Fruit fly (Drosophila melanogaster) whole organism, adult: ENCODE results near the gene CG9951.

ENCODE experiments used
- CG11617 ChIP-seq: fragments of 200-800 bp; sonication (Bioruptor generic); optimal IDR thresholded peaks from 2 replicates; lab custom pipeline; 2017; ENCODE audit warnings: mild to moderate bottlenecking, missing biosample characterization, missing genetic modification reagents, missing genetic modification characterization
- CG12768 ChIP-seq: fragments of 200-800 bp; sonication (Bioruptor generic); optimal IDR thresholded peaks from 2 replicates; lab custom pipeline; 2017; ENCODE audit warnings: missing biosample characterization, missing genetic modification characterization, mild to moderate bottlenecking, moderate library complexity, missing genetic modification reagents
- CG1620 ChIP-seq: fragments of 200-800 bp; sonication (Bioruptor generic); optimal IDR thresholded peaks from 2 replicates; lab custom pipeline; 2016; ENCODE audit warnings: missing biosample characterization, missing genetic modification characterization
- CG33017 ChIP-seq: fragments of 200-800 bp; sonication (Bioruptor generic); optimal IDR thresholded peaks from 2 replicates; lab custom pipeline; 2018; ENCODE audit warnings: missing biosample characterization, mild to moderate bottlenecking, missing genetic modification characterization, moderate library complexity
- Crg-1 ChIP-seq: fragments of 200-800 bp; sonication (Bioruptor generic); optimal IDR thresholded peaks from 2 replicates; lab custom pipeline; 2016; ENCODE audit warnings: missing biosample characterization, missing genetic modification characterization
- cic ChIP-seq: fragments of 200-800 bp; sonication (Bioruptor generic); optimal IDR thresholded peaks from 2 replicates; lab custom pipeline; 2017; ENCODE audit warnings: missing biosample characterization, mild to moderate bottlenecking, missing genetic modification characterization, moderate library complexity
- cnc ChIP-seq, 2 experiments: fragments of >200 bp; optimal IDR thresholded peaks; 2 replicates each; lab custom pipeline; 2017
- ovo ChIP-seq: fragments of 200-800 bp; sonication (Bioruptor generic); optimal IDR thresholded peaks from 2 replicates; lab custom pipeline; 2016; ENCODE audit warnings: missing biosample characterization, missing genetic modification characterization
- pad ChIP-seq: fragments of 200-800 bp; sonication (Bioruptor generic); optimal IDR thresholded peaks from 3 replicates; lab custom pipeline; 2017; ENCODE audit warnings: missing biosample characterization, missing genetic modification characterization, mild to moderate bottlenecking, moderate library complexity, missing genetic modification reagents
- tj ChIP-seq: fragments of 200-800 bp; sonication (Bioruptor generic); optimal IDR thresholded peaks from 3 replicates; lab custom pipeline; 2017; ENCODE audit warnings: missing biosample characterization, mild to moderate bottlenecking, missing genetic modification characterization, moderate library complexity
- toe ChIP-seq: fragments of 200-800 bp; sonication (Bioruptor generic); optimal IDR thresholded peaks from 2 replicates; lab custom pipeline; 2016; ENCODE audit warnings: missing biosample characterization, missing genetic modification characterization

dm6 chr3L:16871630-16872029, 8.7 kb downstream of the CG9951 start:
- TF ChIP-seq cnc (optimal IDR thresholded peaks at IDR 0.05; lab: Kevin White, UChicago) (no peak), cic (no peak), toe (GFP tag; lab: Kevin White, UChicago) (no peak), ovo (GFP tag; lab: Kevin White, UChicago) (no peak), CG33017 (tag; lab: Kevin White, UChicago) (no peak), CG12768 (GFP tag; lab: Kevin White, UChicago) (no peak), pad (GFP tag; lab: Kevin White, UChicago) (no peak), CG1620 (no peak), tj (GFP tag; lab: Kevin White, UChicago) (no peak), CG11617 (GFP tag; lab: Kevin White, UChicago) (no peak), Crg-1 (GFP tag; lab: Kevin White, UChicago) (no peak)
